Worm (Caenorhabditis elegans) whole organism, L1 larva: Measurements from ENCODE around the gene Y105C5B.11.

Source experiments
- ama-1 ChIP-seq: fragments of 150-350 bp; optimal IDR thresholded peaks from 2 replicates; lab custom pipeline; 2014
- ceh-82 ChIP-seq, 3 experiments: fragments of 150-350 bp in 1 of 3; sonication (generic microtip) in 2 of 3; optimal IDR thresholded peaks; 2 replicates each; lab custom pipeline; 2014 to 2017; ENCODE audit warnings: missing biosample characterization in 3 of 3, missing genetic modification characterization in 3 of 3
- dpl-1 ChIP-seq, 3 experiments: fragments of 150-350 bp in 2 of 3; sonication (generic microtip) in 1 of 3; optimal IDR thresholded peaks; 2 replicates each; lab custom pipeline; 2014 to 2017; ENCODE audit warnings: missing biosample characterization in 3 of 3, missing genetic modification characterization in 3 of 3, missing genetic modification reagents in 3 of 3
- fkh-10 ChIP-seq: sonication (generic microtip); optimal IDR thresholded peaks from 2 replicates; lab custom pipeline; 2017; ENCODE audit warnings: missing biosample characterization, missing genetic modification reagents, missing genetic modification characterization
- lin-13 ChIP-seq: fragments of 150-350 bp; optimal IDR thresholded peaks from 2 replicates; lab custom pipeline; 2014; ENCODE audit warnings: missing biosample characterization, missing genetic modification reagents, missing genetic modification characterization
- nhr-237 ChIP-seq: fragments of 150-350 bp; optimal IDR thresholded peaks from 2 replicates; lab custom pipeline; 2014; ENCODE audit warnings: missing biosample characterization, missing genetic modification characterization
- nhr-28 ChIP-seq: fragments of 150-350 bp; optimal IDR thresholded peaks from 2 replicates; lab custom pipeline; 2014; ENCODE audit warnings: missing biosample characterization, missing genetic modification characterization
- sup-37 ChIP-seq: fragments of 200-800 bp; sonication (Bioruptor generic); optimal IDR thresholded peaks from 2 replicates; lab custom pipeline; 2018; ENCODE audit warnings: mild to moderate bottlenecking, missing genetic modification characterization, missing compliant biosample characterization
- tbx-2 ChIP-seq: sonication (generic microtip); optimal IDR thresholded peaks from 2 replicates; lab custom pipeline; 2016; ENCODE audit warnings: missing genetic modification characterization, missing compliant biosample characterization

- TF ChIP-seq tbx-2 (no peak), ceh-82 (tag; optimal IDR thresholded peaks at IDR 0.05; lab: Kevin White, UChicago) (no peak), ama-1 (lab: Kevin White, UChicago) (no peak), fkh-10 (GFP tag; lab: Kevin White, UChicago) (no peak), lin-13 (GFP tag; lab: Kevin White, UChicago) (no peak), nhr-28 (tag; lab: Kevin White, UChicago) (no peak), sup-37 (GFP tag; lab: Kevin White, UChicago) (no peak), dpl-1 (GFP tag; optimal IDR thresholded peaks at IDR 0.05; lab: Kevin White, UChicago) (no peak), nhr-237 (tag; lab: Kevin White, UChicago) (no peak)
These were observed 5.2 kb upstream of the Y105C5B.11 start, which contains the start of gene skr-10 for ce11 chrIV:15946507-15946906.
